Worm (Caenorhabditis elegans) whole organism, L3 larva: ENCODE data around the gene meg-1.
A peak's percentile ranks its signal among the peaks of the same experiment; 100 is the strongest.

Source experiments
- R02D3.7 ChIP-seq: fragments of 150-350 bp; optimal IDR thresholded peaks from 2 replicates; lab custom pipeline; 2014; ENCODE audit warnings: missing biosample characterization, missing genetic modification characterization
- ZK546.5 ChIP-seq: sonication (generic microtip); optimal IDR thresholded peaks from 2 replicates; lab custom pipeline; 2017; ENCODE audit warnings: missing biosample characterization, missing genetic modification characterization
- aly-2 ChIP-seq: fragments of 150-350 bp; optimal IDR thresholded peaks from 2 replicates; lab custom pipeline; 2014; ENCODE audit warnings: missing biosample characterization, missing genetic modification characterization
- ama-1 ChIP-seq: fragments of 150-350 bp; optimal IDR thresholded peaks from 2 replicates; lab custom pipeline; 2018
- ceh-16 ChIP-seq: sonication (generic microtip); optimal IDR thresholded peaks from 2 replicates; lab custom pipeline; 2017; ENCODE audit warnings: missing biosample characterization, missing genetic modification characterization
- ceh-28 ChIP-seq: fragments of 150-350 bp; optimal IDR thresholded peaks from 2 replicates; lab custom pipeline; 2014; ENCODE audit warnings: missing biosample characterization, missing genetic modification reagents, missing genetic modification characterization
- ceh-82 ChIP-seq: fragments of 150-350 bp; optimal IDR thresholded peaks from 2 replicates; lab custom pipeline; 2014; ENCODE audit warnings: missing biosample characterization, missing genetic modification characterization
- ceh-9 ChIP-seq: sonication (generic microtip); optimal IDR thresholded peaks from 2 replicates; lab custom pipeline; 2018; ENCODE audit warnings: missing biosample characterization, missing genetic modification characterization
- daf-12 ChIP-seq: fragments of 150-350 bp; optimal IDR thresholded peaks from 2 replicates; lab custom pipeline; 2014; ENCODE audit warnings: missing biosample characterization, missing genetic modification reagents, missing genetic modification characterization
- egl-27 ChIP-seq: sonication (generic microtip); optimal IDR thresholded peaks from 4 replicates; lab custom pipeline; 2017; ENCODE audit warnings: missing biosample characterization, missing genetic modification reagents, missing genetic modification characterization
- egl-5 ChIP-seq: fragments of 150-350 bp; optimal IDR thresholded peaks from 2 replicates; lab custom pipeline; 2017; ENCODE audit warnings: missing biosample characterization, missing genetic modification reagents, missing genetic modification characterization, inconsistent platforms
- elt-1 ChIP-seq: fragments of 150-350 bp; optimal IDR thresholded peaks from 2 replicates; lab custom pipeline; 2014; ENCODE audit warnings: missing biosample characterization, missing genetic modification characterization
- elt-2 ChIP-seq: sonication (generic microtip); optimal IDR thresholded peaks from 2 replicates; lab custom pipeline; 2016; ENCODE audit warnings: missing genetic modification reagents, mild to moderate bottlenecking, missing genetic modification characterization, missing compliant biosample characterization
- elt-3 ChIP-seq, 3 experiments: fragments of 150-350 bp in 1 of 3; sonication (generic microtip) in 2 of 3; optimal IDR thresholded peaks; 2 replicates in 2 of 3; 4 replicates in 1 of 3; lab custom pipeline; 2014 to 2017; ENCODE audit warnings: missing biosample characterization in 3 of 3, missing genetic modification characterization in 3 of 3
- eor-1 ChIP-seq, 2 experiments: fragments of 150-350 bp; optimal IDR thresholded peaks; 2 replicates each; lab custom pipeline; 2014 to 2018; ENCODE audit warnings: missing biosample characterization in 2 of 2, missing genetic modification characterization in 2 of 2
- fkh-10 ChIP-seq: sonication (generic microtip); optimal IDR thresholded peaks from 2 replicates; lab custom pipeline; 2017; ENCODE audit warnings: missing biosample characterization, missing genetic modification reagents, missing genetic modification characterization
- fkh-2 ChIP-seq: fragments of 150-350 bp; optimal IDR thresholded peaks from 2 replicates; lab custom pipeline; 2014; ENCODE audit warnings: missing biosample characterization, missing genetic modification reagents, missing genetic modification characterization
- fos-1 ChIP-seq: fragments of 150-350 bp; optimal IDR thresholded peaks from 2 replicates; lab custom pipeline; 2014; ENCODE audit warnings: missing biosample characterization, missing genetic modification characterization
- hmg-11 ChIP-seq: sonication (generic microtip); optimal IDR thresholded peaks from 2 replicates; lab custom pipeline; 2016; ENCODE audit warnings: missing genetic modification characterization, missing compliant biosample characterization
- jun-1 ChIP-seq: fragments of 150-350 bp; optimal IDR thresholded peaks from 2 replicates; lab custom pipeline; 2014; ENCODE audit warnings: missing biosample characterization, missing genetic modification reagents, missing genetic modification characterization
- lin-15B ChIP-seq: fragments of 150-350 bp; optimal IDR thresholded peaks from 2 replicates; lab custom pipeline; 2014; ENCODE audit warnings: missing biosample characterization, missing genetic modification characterization
- lin-39 ChIP-seq: fragments of 150-350 bp; optimal IDR thresholded peaks from 2 replicates; lab custom pipeline; 2018; ENCODE audit warnings: missing biosample characterization, missing genetic modification reagents, missing genetic modification characterization
- lsy-12 ChIP-seq: sonication (generic microtip); optimal IDR thresholded peaks from 2 replicates; lab custom pipeline; 2016; ENCODE audit warnings: mild to moderate bottlenecking, missing genetic modification characterization, missing compliant biosample characterization
- mdl-1 ChIP-seq: fragments of 150-350 bp; optimal IDR thresholded peaks from 2 replicates; lab custom pipeline; 2014; ENCODE audit warnings: missing biosample characterization, missing genetic modification characterization
- mml-1 ChIP-seq: fragments of 150-350 bp; sonication (generic microtip); optimal IDR thresholded peaks from 3 replicates; lab custom pipeline; 2014; ENCODE audit warnings: missing biosample characterization, missing genetic modification characterization
- nfya-1 ChIP-seq: sonication (generic microtip); optimal IDR thresholded peaks from 2 replicates; lab custom pipeline; 2017; ENCODE audit warnings: missing genetic modification characterization, mild to moderate bottlenecking, missing compliant biosample characterization, antibody characterized with exemption, moderate library complexity; ENCODE audit not compliant: insufficient read depth
- nhr-11 ChIP-seq: fragments of 150-350 bp; optimal IDR thresholded peaks from 2 replicates; lab custom pipeline; 2014; ENCODE audit warnings: missing biosample characterization, missing genetic modification characterization
- nhr-12 ChIP-seq: fragments of 150-350 bp; optimal IDR thresholded peaks from 2 replicates; lab custom pipeline; 2014; ENCODE audit warnings: missing biosample characterization, missing genetic modification characterization
- nhr-23 ChIP-seq: fragments of 150-350 bp; optimal IDR thresholded peaks from 2 replicates; lab custom pipeline; 2014; ENCODE audit warnings: missing biosample characterization, missing genetic modification reagents, missing genetic modification characterization
- nhr-237 ChIP-seq: fragments of 150-350 bp; optimal IDR thresholded peaks from 2 replicates; lab custom pipeline; 2014; ENCODE audit warnings: missing biosample characterization, missing genetic modification characterization
- nhr-25 ChIP-seq: sonication (generic microtip); optimal IDR thresholded peaks from 2 replicates; lab custom pipeline; 2017; ENCODE audit warnings: missing biosample characterization, missing genetic modification characterization
- nhr-28 ChIP-seq: fragments of 150-350 bp; optimal IDR thresholded peaks from 2 replicates; lab custom pipeline; 2014; ENCODE audit warnings: missing biosample characterization, missing genetic modification characterization
- nhr-43 ChIP-seq: sonication (generic microtip); optimal IDR thresholded peaks from 2 replicates; lab custom pipeline; 2016; ENCODE audit warnings: mild to moderate bottlenecking, missing genetic modification characterization, missing compliant biosample characterization; ENCODE audit not compliant: poor library complexity, severe bottlenecking
- nhr-67 ChIP-seq: fragments of 150-350 bp; optimal IDR thresholded peaks from 2 replicates; lab custom pipeline; 2014; ENCODE audit warnings: missing biosample characterization, missing genetic modification characterization
- nhr-76 ChIP-seq: fragments of 150-350 bp; sonication (generic microtip); optimal IDR thresholded peaks from 5 replicates; lab custom pipeline; 2014; ENCODE audit warnings: missing biosample characterization, missing genetic modification characterization
- nhr-77 ChIP-seq: fragments of 150-350 bp; optimal IDR thresholded peaks from 2 replicates; lab custom pipeline; 2014; ENCODE audit warnings: missing biosample characterization, missing genetic modification characterization
- pha-4 ChIP-seq: fragments of 150-350 bp; optimal IDR thresholded peaks from 2 replicates; lab custom pipeline; 2014; ENCODE audit warnings: missing biosample characterization, missing genetic modification reagents, missing genetic modification characterization
- pqm-1 ChIP-seq: fragments of 150-350 bp; optimal IDR thresholded peaks from 2 replicates; lab custom pipeline; 2017; ENCODE audit warnings: missing biosample characterization, missing genetic modification characterization, inconsistent platforms
- sea-2 ChIP-seq: fragments of 150-350 bp; sonication (generic microtip); optimal IDR thresholded peaks from 4 replicates; lab custom pipeline; 2014; ENCODE audit warnings: missing biosample characterization, missing genetic modification reagents, missing genetic modification characterization
- skn-1 ChIP-seq: fragments of 150-350 bp; optimal IDR thresholded peaks from 2 replicates; lab custom pipeline; 2014; ENCODE audit warnings: missing biosample characterization, missing genetic modification characterization
- snpc-4 ChIP-seq: fragments of 150-350 bp; optimal IDR thresholded peaks from 2 replicates; lab custom pipeline; 2014; ENCODE audit warnings: missing biosample characterization, missing genetic modification characterization
- tbx-2 ChIP-seq: sonication (generic microtip); optimal IDR thresholded peaks from 2 replicates; lab custom pipeline; 2016; ENCODE audit warnings: mild to moderate bottlenecking, missing genetic modification characterization, missing compliant biosample characterization
- unc-39 ChIP-seq: sonication (generic microtip); optimal IDR thresholded peaks from 4 replicates; lab custom pipeline; 2017; ENCODE audit warnings: missing biosample characterization, missing genetic modification characterization
- unc-62 ChIP-seq: fragments of 150-350 bp; sonication (generic microtip); optimal IDR thresholded peaks from 4 replicates; lab custom pipeline; 2014; ENCODE audit warnings: missing biosample characterization, missing genetic modification reagents, missing genetic modification characterization
- zag-1 ChIP-seq: fragments of 150-350 bp; optimal IDR thresholded peaks from 2 replicates; lab custom pipeline; 2014; ENCODE audit warnings: missing biosample characterization, missing genetic modification characterization
- ztf-11 ChIP-seq: fragments of 150-350 bp; optimal IDR thresholded peaks from 2 replicates; lab custom pipeline; 2014; ENCODE audit warnings: missing biosample characterization, missing genetic modification characterization
- ztf-4 ChIP-seq: fragments of 150-350 bp; optimal IDR thresholded peaks from 2 replicates; lab custom pipeline; 2014; ENCODE audit warnings: missing biosample characterization, missing genetic modification characterization

meg-1 gene

ce11 chrX:13969257-13969968 is 40.0 kb upstream of the meg-1 start:
- TF ChIP-seq nhr-77 (no peak), daf-12 (tag; lab: Kevin White, UChicago) (no peak), tbx-2 (tag; lab: Kevin White, UChicago) (peak; percentile 55), ceh-16 (tag; lab: Kevin White, UChicago) (no peak), nhr-25 (tag; lab: Kevin White, UChicago) (no peak), ztf-4 (peak; percentile 48), jun-1 (peak; percentile 76), R02D3.7 (tag; lab: Kevin White, UChicago) (peak; percentile 10), ceh-82 (tag; lab: Kevin White, UChicago) (no peak), nhr-28 (tag; lab: Kevin White, UChicago) (no peak), zag-1 (tag; lab: Kevin White, UChicago) (no peak), nhr-67 (no peak), unc-62 (GFP tag; lab: Kevin White, UChicago) (peak; percentile 79), ZK546.5 (tag; lab: Kevin White, UChicago) (no peak), pha-4 (peak; percentile 90), nfya-1 (tag; lab: Kevin White, UChicago) (peak; percentile 63), hmg-11 (tag; lab: Kevin White, UChicago) (peak; percentile 95), elt-2 (tag; lab: Kevin White, UChicago) (peak; percentile 68), fkh-2 (peak; percentile 40), fkh-10 (GFP tag; lab: Kevin White, UChicago) (no peak), mdl-1 (no peak), eor-1 (tag; optimal IDR thresholded peaks at IDR 0.05; lab: Kevin White, UChicago) (no peak), ama-1 (lab: Kevin White, UChicago) (no peak), aly-2 (tag; lab: Kevin White, UChicago) (no peak), lsy-12 (tag; lab: Kevin White, UChicago) (peak; percentile 55), egl-5 (peak; percentile 41), fos-1 (tag; lab: Kevin White, UChicago) (no peak), nhr-76 (tag; lab: Kevin White, UChicago) (no peak), nhr-12 (no peak), nhr-43 (tag; lab: Kevin White, UChicago) (no peak), unc-39 (tag; lab: Kevin White, UChicago) (no peak), skn-1 (tag; lab: Kevin White, UChicago) (peak; percentile 24), nhr-11 (tag; lab: Kevin White, UChicago) (peak; percentile 60), nhr-237 (tag; lab: Kevin White, UChicago) (no peak), lin-15B (tag; lab: Kevin White, UChicago) (peak; percentile 20), sea-2 (GFP tag; lab: Kevin White, UChicago) (no peak), lin-39 (peak; percentile 50), snpc-4 (tag; lab: Kevin White, UChicago) (peak; percentile 63), mml-1 (tag; lab: Kevin White, UChicago) (no peak), ztf-11 (tag; lab: Kevin White, UChicago) (no peak), elt-3 (tag; optimal IDR thresholded peaks at IDR 0.05; lab: Kevin White, UChicago) (no peak), ceh-28 (peak; percentile 62), ceh-9 (tag; lab: Kevin White, UChicago) (no peak), egl-27 (peak; percentile 48), pqm-1 (peak; percentile 27), elt-1 (tag; lab: Kevin White, UChicago) (peak; percentile 57), nhr-23 (peak; percentile 31)
